Worm (Caenorhabditis elegans) whole organism, young adult: ENCODE data around the gene syx-6.
A peak's percentile ranks its signal among the peaks of the same experiment; 100 is the strongest.

Experiments
- B0019.2 ChIP-seq: fragments of 200-800 bp; sonication (Bioruptor generic); conservative IDR thresholded peaks from 2 replicates; pipeline ENCODE4 v1.3.6; 2022; ENCODE audit warnings: missing genetic modification reagents, missing genetic modification characterization, missing compliant biosample characterization
- B0336.3 ChIP-seq: fragments of 200-800 bp; sonication (Bioruptor generic); IDR thresholded peaks from 2 replicates; pipeline ENCODE4 v1.3.6; 2022; ENCODE audit warnings: missing genetic modification characterization, missing compliant biosample characterization
- C06A6.2 ChIP-seq: fragments of 200-800 bp; sonication (Bioruptor generic); conservative IDR thresholded peaks from 2 replicates; pipeline ENCODE4 v1.3.6; 2022; ENCODE audit warnings: missing genetic modification characterization, missing compliant biosample characterization
- C17E4.6 ChIP-seq: fragments of 200-800 bp; sonication (Bioruptor generic); IDR thresholded peaks from 2 replicates; pipeline ENCODE4 v1.3.6; 2022; ENCODE audit warnings: missing genetic modification reagents, missing genetic modification characterization, missing compliant biosample characterization
- F23B12.7 ChIP-seq: sonication (generic microtip); optimal IDR thresholded peaks from 2 replicates; lab custom pipeline; 2017; ENCODE audit warnings: missing genetic modification characterization, mild to moderate bottlenecking, missing compliant biosample characterization, antibody characterized with exemption, moderate library complexity; ENCODE audit not compliant: insufficient read depth
- F39B2.1 ChIP-seq: fragments of 200-800 bp; sonication (Bioruptor generic); IDR thresholded peaks from 2 replicates; pipeline ENCODE4 v1.3.6; 2022; ENCODE audit warnings: missing genetic modification reagents, missing genetic modification characterization, missing compliant biosample characterization
- F49E8.2 ChIP-seq: sonication (generic microtip); optimal IDR thresholded peaks from 3 replicates; lab custom pipeline; 2017; ENCODE audit warnings: missing genetic modification characterization, mild to moderate bottlenecking, missing compliant biosample characterization, antibody characterized with exemption, moderate library complexity; ENCODE audit not compliant: insufficient read depth
- F55B11.4 ChIP-seq: sonication (generic microtip); optimal IDR thresholded peaks from 2 replicates; lab custom pipeline; 2016; ENCODE audit warnings: missing compliant biosample characterization, missing genetic modification characterization, borderline replicate concordance; ENCODE audit not compliant: insufficient read depth
- F57C9.4 ChIP-seq: sonication (generic microtip); optimal IDR thresholded peaks from 2 replicates; lab custom pipeline; 2017; ENCODE audit warnings: mild to moderate bottlenecking, missing genetic modification characterization, missing compliant biosample characterization
- K11D2.4 ChIP-seq: fragments of 200-800 bp; sonication (Bioruptor generic); IDR thresholded peaks from 2 replicates; pipeline ENCODE4 v1.3.6; 2022; ENCODE audit warnings: missing genetic modification reagents, missing genetic modification characterization, missing compliant biosample characterization
- T07F8.4 ChIP-seq: sonication (generic microtip); optimal IDR thresholded peaks from 2 replicates; lab custom pipeline; 2016; ENCODE audit warnings: mild to moderate bottlenecking, missing genetic modification characterization, moderate library complexity, missing compliant biosample characterization
- T26A5.8 ChIP-seq: sonication (generic microtip); optimal IDR thresholded peaks from 2 replicates; lab custom pipeline; 2016; ENCODE audit warnings: missing genetic modification characterization, missing compliant biosample characterization
- Y56A3A.18 ChIP-seq: fragments of 200-800 bp; sonication (Bioruptor generic); IDR thresholded peaks from 2 replicates; pipeline ENCODE4 v1.3.6; 2022; ENCODE audit warnings: missing genetic modification reagents, missing genetic modification characterization, missing compliant biosample characterization
- Y95B8A.8 ChIP-seq: fragments of 200-800 bp; sonication (Bioruptor generic); IDR thresholded peaks from 2 replicates; pipeline ENCODE4 v1.3.6; 2022; ENCODE audit warnings: missing genetic modification reagents, missing genetic modification characterization, missing compliant biosample characterization
- akir-1 ChIP-seq: fragments of 200-800 bp; sonication (Bioruptor generic); optimal IDR thresholded peaks from 2 replicates; lab custom pipeline; 2018; ENCODE audit warnings: mild to moderate bottlenecking, missing genetic modification characterization, moderate library complexity, missing compliant biosample characterization
- ama-1 ChIP-seq, 3 experiments: fragments of 150-350 bp in 1 of 3; sonication (generic microtip) in 2 of 3; optimal IDR thresholded peaks; 2 replicates each; lab custom pipeline; 2014 to 2018; ENCODE audit warnings: missing biosample characterization in 2 of 3, missing genetic modification characterization in 2 of 3, missing genetic modification reagents in 2 of 3
- aptf-3 ChIP-seq: fragments of 200-800 bp; sonication (Bioruptor generic); IDR thresholded peaks from 2 replicates; pipeline ENCODE4 v1.3.6; 2022; ENCODE audit warnings: missing genetic modification characterization, missing compliant biosample characterization
- athp-1 ChIP-seq: sonication (generic microtip); optimal IDR thresholded peaks from 2 replicates; lab custom pipeline; 2017; ENCODE audit warnings: mild to moderate bottlenecking, missing genetic modification characterization, missing compliant biosample characterization
- attf-5 ChIP-seq: fragments of 200-800 bp; sonication (Bioruptor generic); optimal IDR thresholded peaks from 2 replicates; lab custom pipeline; 2018; ENCODE audit warnings: mild to moderate bottlenecking, missing genetic modification characterization, missing compliant biosample characterization
- cebp-1 ChIP-seq, 2 experiments: fragments of 200-800 bp in 1 of 2; sonication (Bioruptor generic) in 1 of 2; sonication (generic microtip) in 1 of 2; IDR thresholded peaks in 1 of 2; optimal IDR thresholded peaks in 1 of 2; 2 replicates each; pipeline versions ENCODE4 v1.3.6 to Lab custom; 2017 to 2022; ENCODE audit warnings: missing compliant biosample characterization in 2 of 2, missing genetic modification characterization in 2 of 2, mild to moderate bottlenecking in 1 of 2, missing genetic modification reagents in 1 of 2, moderate library complexity in 1 of 2
- ceh-40 ChIP-seq: fragments of 200-800 bp; sonication (Bioruptor generic); IDR thresholded peaks from 2 replicates; pipeline ENCODE4 v1.3.6; 2022; ENCODE audit warnings: missing genetic modification characterization, missing compliant biosample characterization
- ceh-79 ChIP-seq: sonication (generic microtip); optimal IDR thresholded peaks from 2 replicates; lab custom pipeline; 2017; ENCODE audit warnings: mild to moderate bottlenecking, missing genetic modification characterization, missing compliant biosample characterization
- egl-18 ChIP-seq: fragments of 200-800 bp; sonication (Bioruptor generic); IDR thresholded peaks from 2 replicates; pipeline ENCODE4 v1.3.6; 2022; ENCODE audit warnings: missing genetic modification reagents, missing genetic modification characterization, missing compliant biosample characterization
- egl-44 ChIP-seq: fragments of 200-800 bp; sonication (Bioruptor generic); IDR thresholded peaks from 2 replicates; pipeline ENCODE4 v1.3.6; 2022; ENCODE audit warnings: missing genetic modification reagents, missing genetic modification characterization, missing compliant biosample characterization
- egrh-3 ChIP-seq: fragments of 200-800 bp; sonication (Bioruptor generic); IDR thresholded peaks from 2 replicates; pipeline ENCODE4 v1.3.6; 2022; ENCODE audit warnings: missing genetic modification reagents, missing genetic modification characterization, missing compliant biosample characterization
- ekl-4 ChIP-seq: fragments of 200-800 bp; sonication (Bioruptor generic); IDR thresholded peaks from 2 replicates; pipeline ENCODE4 v1.3.6; 2022; ENCODE audit warnings: missing genetic modification reagents, missing genetic modification characterization, missing compliant biosample characterization
- fkh-3 ChIP-seq: sonication (generic microtip); optimal IDR thresholded peaks from 2 replicates; lab custom pipeline; 2016; ENCODE audit warnings: mild to moderate bottlenecking, missing genetic modification characterization, missing compliant biosample characterization
- hmg-20 ChIP-seq: fragments of 200-800 bp; sonication (Bioruptor generic); IDR thresholded peaks from 2 replicates; pipeline ENCODE4 v1.3.6; 2022; ENCODE audit warnings: missing genetic modification reagents, missing genetic modification characterization, missing compliant biosample characterization
- lin-26 ChIP-seq: fragments of 200-800 bp; sonication (Bioruptor generic); IDR thresholded peaks from 2 replicates; pipeline ENCODE4 v1.3.6; 2022; ENCODE audit warnings: missing genetic modification reagents, missing genetic modification characterization, missing compliant biosample characterization
- madf-6 ChIP-seq: fragments of 200-800 bp; sonication (Bioruptor generic); IDR thresholded peaks from 2 replicates; pipeline ENCODE4 v1.3.6; 2022; ENCODE audit warnings: missing genetic modification reagents, missing genetic modification characterization, missing compliant biosample characterization
- mcd-1 ChIP-seq: fragments of 200-800 bp; sonication (Bioruptor generic); IDR thresholded peaks from 2 replicates; pipeline ENCODE4 v1.3.6; 2022; ENCODE audit warnings: missing genetic modification reagents, missing genetic modification characterization, missing compliant biosample characterization
- nfya-2 ChIP-seq: fragments of 200-800 bp; sonication (Bioruptor generic); IDR thresholded peaks from 2 replicates; pipeline ENCODE4 v1.3.6; 2022; ENCODE audit warnings: missing genetic modification reagents, missing genetic modification characterization, missing compliant biosample characterization
- nhr-80 ChIP-seq: sonication (generic microtip); optimal IDR thresholded peaks from 2 replicates; lab custom pipeline; 2016; ENCODE audit warnings: missing genetic modification characterization, missing compliant biosample characterization
- rcor-1 ChIP-seq: fragments of 200-800 bp; sonication (Bioruptor generic); IDR thresholded peaks from 2 replicates; pipeline ENCODE4 v1.3.6; 2022; ENCODE audit warnings: missing genetic modification reagents, missing genetic modification characterization, missing compliant biosample characterization
- rec-8 ChIP-seq, 2 experiments: sonication (generic microtip); optimal IDR thresholded peaks; 2 replicates each; lab custom pipeline; 2016; ENCODE audit warnings: mild to moderate bottlenecking in 2 of 2, missing genetic modification characterization in 2 of 2, missing genetic modification reagents in 2 of 2, missing genotype in 2 of 2, missing biosample characterization in 1 of 2, missing compliant biosample characterization in 1 of 2, moderate library complexity in 1 of 2
- snpc-1.3 ChIP-seq: sonication (generic microtip); optimal IDR thresholded peaks from 2 replicates; lab custom pipeline; 2017; ENCODE audit warnings: missing genetic modification characterization, mild to moderate bottlenecking, missing compliant biosample characterization, antibody characterized with exemption, moderate library complexity, missing genotype, missing genetic modification reagents; ENCODE audit not compliant: insufficient read depth
- snpc-4 ChIP-seq, 5 experiments: fragments of 150-350 bp in 1 of 5; sonication (generic microtip) in 4 of 5; optimal IDR thresholded peaks; 2 replicates each; lab custom pipeline; 2014 to 2018; ENCODE audit warnings: missing genetic modification characterization in 5 of 5, missing biosample characterization in 3 of 5, antibody characterized with exemption in 2 of 5, mild to moderate bottlenecking in 2 of 5, missing compliant biosample characterization in 2 of 5, missing genotype in 2 of 5, moderate library complexity in 2 of 5, missing genetic modification reagents in 1 of 5
- somi-1 ChIP-seq: fragments of 200-800 bp; sonication (Bioruptor generic); optimal IDR thresholded peaks from 2 replicates; lab custom pipeline; 2018; ENCODE audit warnings: mild to moderate bottlenecking, missing genetic modification characterization, missing compliant biosample characterization
- tbp1 ChIP-seq: fragments of 200-800 bp; sonication (Bioruptor generic); optimal IDR thresholded peaks from 2 replicates; lab custom pipeline; 2018; ENCODE audit warnings: mild to moderate bottlenecking, missing genetic modification characterization, missing compliant biosample characterization
- ztf-25 ChIP-seq: fragments of 200-800 bp; sonication (Bioruptor generic); IDR thresholded peaks from 2 replicates; pipeline ENCODE4 v1.3.6; 2022; ENCODE audit warnings: missing genetic modification reagents, missing genetic modification characterization, missing compliant biosample characterization
- ztf-28 ChIP-seq: fragments of 200-800 bp; sonication (Bioruptor generic); IDR thresholded peaks from 2 replicates; pipeline ENCODE4 v1.3.6; 2022; ENCODE audit warnings: missing genetic modification reagents, missing genetic modification characterization, missing compliant biosample characterization

syx-6 gene

DNA sequence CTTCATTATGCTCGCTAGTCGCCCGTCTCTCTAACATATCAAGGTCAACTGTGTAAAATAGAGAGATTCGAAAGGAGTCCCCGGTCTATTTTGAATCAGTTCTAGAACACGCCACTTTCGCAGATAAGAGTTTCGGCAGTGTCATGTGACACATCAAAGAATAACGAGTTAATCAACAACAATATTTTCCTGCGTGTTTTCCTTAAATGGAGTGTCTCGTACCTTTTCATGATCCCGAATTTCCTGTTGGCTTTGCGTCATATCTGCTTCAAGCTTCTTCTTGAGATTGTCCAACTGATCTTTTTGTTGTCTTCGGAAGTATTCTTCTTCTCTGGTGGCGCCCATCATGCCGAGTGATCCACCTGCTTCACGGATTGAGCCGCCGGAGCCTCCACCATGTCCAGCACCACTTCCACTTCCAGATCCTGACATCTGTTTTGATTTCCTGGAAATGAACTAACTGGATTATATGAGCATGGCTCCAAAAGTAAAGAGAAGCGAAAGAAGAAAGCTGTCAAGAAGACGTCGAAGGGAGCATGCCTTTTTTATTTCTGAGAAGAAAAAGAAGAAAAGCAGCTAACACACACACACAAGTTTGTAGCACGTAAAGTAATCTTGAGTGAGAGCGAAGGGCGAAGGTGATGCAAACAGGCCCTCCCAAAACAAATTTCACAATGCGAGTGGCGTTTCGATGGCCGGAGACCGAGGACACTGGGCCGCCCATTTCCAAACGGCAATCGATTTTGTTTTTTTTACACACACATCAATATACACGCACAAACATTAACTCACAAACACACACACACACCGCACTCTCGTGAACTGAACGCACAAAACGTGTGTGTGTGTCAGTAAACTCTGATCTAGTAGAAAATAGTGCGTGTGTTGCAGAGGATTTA, 48.9 kb upstream of the syx-6 start (continued):
- TF ChIP-seq ztf-28 (GFP tag; lab: Robert Waterston, UW): no peak
- TF ChIP-seq ztf-25 (GFP tag; lab: Robert Waterston, UW): no peak
- no peak for TF ChIP-seq ceh-79 (tag; lab: Kevin White, UChicago)
- no peak for TF ChIP-seq egl-18 (GFP tag; lab: Robert Waterston, UW)
- TF ChIP-seq ekl-4 (GFP tag; lab: Robert Waterston, UW): peak; percentile 6; the same call in 1 of the 2 replicates
- no peak for TF ChIP-seq snpc-1.3 (tag; lab: Kevin White, UChicago)
- peak; percentile 37; the same call in 1 of the 2 replicates for TF ChIP-seq C06A6.2 (GFP tag; lab: Robert Waterston, UW)
- no peak for TF ChIP-seq rcor-1 (GFP tag; lab: Robert Waterston, UW)
- no peak for TF ChIP-seq aptf-3
- TF ChIP-seq lin-26: peak; percentile 35; the same call in 1 of the 2 replicates
- TF ChIP-seq tbp1 (GFP tag; lab: Kevin White, UChicago): no peak
- TF ChIP-seq B0019.2 (GFP tag; lab: Robert Waterston, UW): no peak
- TF ChIP-seq rec-8 (tag; optimal IDR thresholded peaks at IDR 0.05; lab: Kevin White, UChicago): no peak
- no peak for TF ChIP-seq F49E8.2
- no peak for TF ChIP-seq fkh-3 (tag; lab: Kevin White, UChicago)
- TF ChIP-seq nfya-2 (GFP tag; lab: Robert Waterston, UW): no peak
- TF ChIP-seq hmg-20 (GFP tag; lab: Robert Waterston, UW): no peak
- TF ChIP-seq, all 124 proteins: peak for 19

DNA sequence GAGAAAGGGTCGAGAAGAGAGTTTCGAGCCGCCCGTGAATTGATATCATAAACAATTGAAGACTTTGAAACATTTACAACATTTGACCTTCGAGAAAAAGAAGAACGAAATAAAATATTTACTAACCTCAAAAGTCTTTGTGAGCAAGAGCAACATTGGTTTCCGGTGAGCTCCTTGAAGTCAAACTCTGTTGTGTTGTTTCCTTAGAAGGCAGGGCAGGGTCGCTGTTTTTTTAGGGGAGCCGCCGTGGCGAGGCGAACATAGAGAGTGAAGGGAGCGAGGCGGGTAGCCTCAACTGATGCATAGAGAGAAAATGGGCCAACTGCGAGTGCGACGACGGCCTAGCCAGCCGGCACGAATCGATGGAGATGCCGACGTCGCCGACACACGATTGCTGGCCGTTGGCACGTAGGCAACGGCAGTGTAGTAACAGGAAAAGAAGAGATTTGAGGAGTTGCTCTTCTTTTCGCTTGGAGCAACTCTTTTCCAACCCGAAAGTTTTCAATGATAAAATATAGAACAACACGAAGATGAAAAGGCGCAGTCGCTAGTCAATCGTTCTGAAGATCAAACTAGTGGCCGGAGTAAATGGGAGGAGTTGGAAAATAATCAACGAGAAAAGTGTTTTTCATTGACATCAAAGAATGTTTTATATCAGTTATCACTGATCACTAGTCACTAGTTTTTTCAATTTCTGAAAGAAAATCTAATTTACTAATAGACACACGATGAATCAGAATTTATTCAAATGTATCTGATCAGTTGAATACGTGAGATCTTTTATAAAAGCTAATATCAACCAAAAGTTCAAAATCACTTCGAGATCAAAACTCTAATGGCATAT, 48.1 kb upstream of the syx-6 start, which contains the start of gene mai-1:
mai-1 (minus strand) TSS at position 557 of the 844 bp plus-strand sequence.
- TF ChIP-seq F39B2.1 (GFP tag; lab: Robert Waterston, UW) (no peak), B0336.3 (GFP tag; lab: Robert Waterston, UW) (0 out of 2 replicates have a peak, but pooled peaks have one; percentile 30), madf-6 (GFP tag; lab: Robert Waterston, UW) (no peak), C17E4.6 (GFP tag; lab: Robert Waterston, UW) (no peak), ama-1 (optimal IDR thresholded peaks at IDR 0.05; lab: Kevin White, UChicago) (peak; percentile 61), ama-1 (GFP tag; optimal IDR thresholded peaks at IDR 0.05; lab: Kevin White, UChicago) (no peak), K11D2.4 (GFP tag; lab: Robert Waterston, UW) (peak; percentile 36; the same call in 1 of the 2 replicates), egl-44 (GFP tag; lab: Robert Waterston, UW) (0 out of 2 replicates have a peak, but pooled peaks have one; percentile 37), cebp-1 (GFP tag; IDR thresholded peaks at IDR 0.05; lab: Robert Waterston, UW) (no peak), cebp-1 (tag; optimal IDR thresholded peaks at IDR 0.05; lab: Kevin White, UChicago) (peak; percentile 17), attf-5 (GFP tag; lab: Kevin White, UChicago) (no peak), ceh-40 (GFP tag; lab: Robert Waterston, UW) (no peak), ekl-4 (GFP tag; lab: Robert Waterston, UW) (no peak), F49E8.2 (no peak), Y56A3A.18 (GFP tag; lab: Robert Waterston, UW) (no peak), T07F8.4 (tag; lab: Kevin White, UChicago) (no peak), athp-1 (tag; lab: Kevin White, UChicago) (no peak), nhr-80 (no peak), ztf-25 (GFP tag; lab: Robert Waterston, UW) (no peak), snpc-4 (GFP tag; optimal IDR thresholded peaks at IDR 0.05; lab: Kevin White, UChicago) (no peak), snpc-4 (tag; optimal IDR thresholded peaks at IDR 0.05; lab: Kevin White, UChicago) (no peak), T26A5.8 (no peak), aptf-3 (no peak), mcd-1 (GFP tag; lab: Robert Waterston, UW) (peak; percentile 64), F55B11.4 (no peak), F23B12.7 (tag; lab: Kevin White, UChicago) (no peak), somi-1 (GFP tag; lab: Kevin White, UChicago) (no peak), egrh-3 (GFP tag; lab: Robert Waterston, UW) (peak; percentile 65), akir-1 (GFP tag; lab: Kevin White, UChicago) (no peak), Y95B8A.8 (GFP tag; lab: Robert Waterston, UW) (no peak), F57C9.4 (tag; lab: Kevin White, UChicago) (no peak)
